Fruit fly (Drosophila melanogaster): ENCODE data around the gene CG1265.

Gene CG1265

dm6 chr3L:4272167-4272773, 17.7 kb downstream of the CG1265 start (continued):
- TF ChIP-seq CG16779 (GFP tag; IDR thresholded peaks at IDR 0.05) (no peak), Elba2 (GFP tag; optimal IDR thresholded peaks at IDR 0.05) (no peak), Nf-YA (GFP tag; IDR thresholded peaks at IDR 0.05) (no peak), gce (GFP tag; IDR thresholded peaks at IDR 0.05) (no peak), row (GFP tag; IDR thresholded peaks at IDR 0.05) (no peak), CG6689 (GFP tag; IDR thresholded peaks at IDR 0.05) (0 out of 2 replicates have a peak, but pooled peaks have one; percentile 14), CG2712 (tag; optimal IDR thresholded peaks at IDR 0.05) (peak; percentile 23), CG31388 (GFP tag; optimal IDR thresholded peaks at IDR 0.05) (no peak), tgo (GFP tag; IDR thresholded peaks at IDR 0.05) (no peak), CG11398 (GFP tag; optimal IDR thresholded peaks at IDR 0.05) (no peak), psq (GFP tag; optimal IDR thresholded peaks at IDR 0.05) (no peak), en (GFP tag; optimal IDR thresholded peaks at IDR 0.05) (no peak), Gug (GFP tag; IDR thresholded peaks at IDR 0.05) (no peak), aop (GFP tag; IDR thresholded peaks at IDR 0.05) (no peak), CG15011 (GFP tag; optimal IDR thresholded peaks at IDR 0.05) (peak; percentile 2), CG9215 (GFP tag; IDR thresholded peaks at IDR 0.05) (no peak), CG1832 (GFP tag; optimal IDR thresholded peaks at IDR 0.05) (no peak), sens-2 (GFP tag; IDR thresholded peaks at IDR 0.05) (no peak), knrl (GFP tag; IDR thresholded peaks at IDR 0.05; ENCODE audit: partially characterized antibody) (no peak), CG12104 (GFP tag; optimal IDR thresholded peaks at IDR 0.05) (peak; percentile 0), pita (GFP tag; optimal IDR thresholded peaks at IDR 0.05) (no peak), CG2889 (GFP tag; IDR thresholded peaks at IDR 0.05) (no peak), CG7357 (GFP tag; IDR thresholded peaks at IDR 0.05) (no peak), pho (GFP tag; optimal IDR thresholded peaks at IDR 0.05) (no peak), Mrtf (GFP tag; IDR thresholded peaks at IDR 0.05) (no peak), salm (tag; optimal IDR thresholded peaks at IDR 0.05) (peak; percentile 16), Usf (GFP tag; optimal IDR thresholded peaks at IDR 0.05) (no peak), Myb (GFP tag; optimal IDR thresholded peaks at IDR 0.05) (no peak), Oli (tag; optimal IDR thresholded peaks at IDR 0.05) (no peak), jigr1 (GFP tag; IDR thresholded peaks at IDR 0.05) (no peak), TFAM (GFP tag; optimal IDR thresholded peaks at IDR 0.05) (no peak), hb (GFP tag; IDR thresholded peaks at IDR 0.05; ENCODE audit: partially characterized antibody) (no peak), CG15073 (GFP tag; optimal IDR thresholded peaks at IDR 0.05) (no peak), Bdp1 (GFP tag; optimal IDR thresholded peaks at IDR 0.05) (no peak), oc (tag; optimal IDR thresholded peaks at IDR 0.05) (peak; percentile 19), Nf-YC (tag; optimal IDR thresholded peaks at IDR 0.05) (no peak), CG6254 (GFP tag; optimal IDR thresholded peaks at IDR 0.05) (peak; percentile 28), CTCF (GFP tag; optimal IDR thresholded peaks at IDR 0.05) (no peak), CG15514 (GFP tag; optimal IDR thresholded peaks at IDR 0.05) (no peak), amos (GFP tag; IDR thresholded peaks at IDR 0.05; ENCODE audit: partially characterized antibody) (no peak), Jarid2 (GFP tag; optimal IDR thresholded peaks at IDR 0.05) (no peak), CG3065 (GFP tag; optimal IDR thresholded peaks at IDR 0.05) (no peak), crol (GFP tag; IDR thresholded peaks at IDR 0.05) (no peak), CG9609 (GFP tag; optimal IDR thresholded peaks at IDR 0.05) (no peak), pb (GFP tag; optimal IDR thresholded peaks at IDR 0.05) (no peak), CG12155 (GFP tag; optimal IDR thresholded peaks at IDR 0.05) (no peak), CG3407 (GFP tag; optimal IDR thresholded peaks at IDR 0.05) (peak; percentile 54), Hey (tag; optimal IDR thresholded peaks at IDR 0.05) (no peak), NC2β (GFP tag; optimal IDR thresholded peaks at IDR 0.05) (peak; percentile 7), Eip74EF (GFP tag; optimal IDR thresholded peaks at IDR 0.05) (no peak), Doc2 (GFP tag; IDR thresholded peaks at IDR 0.05) (no peak), run (tag; optimal IDR thresholded peaks at IDR 0.05) (no peak)
